Worm (Caenorhabditis elegans) whole organism, L2 larva: ENCODE results near the gene brc-1.

Experiments used
- aly-2 ChIP-seq: fragments of 150-350 bp; optimal IDR thresholded peaks from 2 replicates; lab custom pipeline; 2014; ENCODE audit warnings: missing biosample characterization, missing genetic modification characterization
- egl-27 ChIP-seq: sonication (generic microtip); optimal IDR thresholded peaks from 3 replicates; lab custom pipeline; 2017; ENCODE audit warnings: missing biosample characterization, missing genetic modification reagents, missing genetic modification characterization

- TF ChIP-seq aly-2 (tag; lab: Kevin White, UChicago) (no peak), egl-27 (tag; lab: Kevin White, UChicago) (no peak)
Observed at ce11 chrIII:3907587-3907986, 44.8 kb upstream of the brc-1 start, which contains the start of gene mmcm-1.
